Fruit fly (Drosophila melanogaster) whole organism, embryonic: ENCODE data around the gene Mms19.

Source experiments
- Asciz ChIP-seq: fragments of 200-800 bp; sonication (Bioruptor generic); optimal IDR thresholded peaks from 2 replicates; lab custom pipeline; 2017; ENCODE audit warnings: missing biosample characterization, mild to moderate bottlenecking, missing genetic modification characterization, missing genetic modification reagents
- CG10979 ChIP-seq: fragments of 200-800 bp; sonication (Bioruptor generic); optimal IDR thresholded peaks from 2 replicates; lab custom pipeline; 2018; ENCODE audit warnings: missing biosample characterization, mild to moderate bottlenecking, missing genetic modification characterization, moderate library complexity
- CG11695 ChIP-seq: fragments of 200-800 bp; sonication (Bioruptor generic); IDR thresholded peaks from 3 replicates; pipeline ENCODE4 v1.3.6; 2022; ENCODE audit warnings: missing biosample characterization, missing genetic modification characterization
- CG12391 ChIP-seq: fragments of 200-800 bp; sonication (Bioruptor generic); optimal IDR thresholded peaks from 3 replicates; lab custom pipeline; 2018; ENCODE audit warnings: missing biosample characterization, mild to moderate bottlenecking, missing genetic modification characterization, moderate library complexity
- CG14050 ChIP-seq: fragments of 200-800 bp; sonication (Bioruptor generic); IDR thresholded peaks from 3 replicates; pipeline ENCODE4 v1.3.6; 2022; ENCODE audit warnings: missing biosample characterization, missing genetic modification characterization
- CG14441 ChIP-seq: fragments of 200-800 bp; sonication (Bioruptor generic); IDR thresholded peaks from 2 replicates; pipeline ENCODE4 v1.3.6; 2022; ENCODE audit warnings: missing biosample characterization, missing genetic modification characterization
- CG14710 ChIP-seq: fragments of 200-800 bp; sonication (Bioruptor generic); optimal IDR thresholded peaks from 3 replicates; lab custom pipeline; 2019; ENCODE audit warnings: missing biosample characterization, mild to moderate bottlenecking, missing genetic modification characterization, moderate library complexity
- CG14965 ChIP-seq: fragments of 200-800 bp; sonication (Bioruptor generic); optimal IDR thresholded peaks from 2 replicates; lab custom pipeline; 2016; ENCODE audit warnings: missing biosample characterization, missing genetic modification characterization, borderline replicate concordance
- CG15696 ChIP-seq: fragments of 200-800 bp; sonication (Bioruptor generic); optimal IDR thresholded peaks from 2 replicates; lab custom pipeline; 2019; ENCODE audit warnings: missing biosample characterization, mild to moderate bottlenecking, missing genetic modification characterization, moderate library complexity
- CG1602 ChIP-seq: fragments of 200-800 bp; sonication (Bioruptor generic); optimal IDR thresholded peaks from 3 replicates; lab custom pipeline; 2016; ENCODE audit warnings: missing biosample characterization, missing genetic modification characterization
- CG17612 ChIP-seq: fragments of 200-800 bp; sonication (Bioruptor generic); IDR thresholded peaks from 2 replicates; pipeline ENCODE4 v1.3.6; 2022; ENCODE audit warnings: missing biosample characterization, missing genetic modification characterization
- CG18262 ChIP-seq: fragments of 200-800 bp; optimal IDR thresholded peaks from 3 replicates; lab custom pipeline; 2019; ENCODE audit warnings: missing biosample characterization, mild to moderate bottlenecking, missing genetic modification characterization, moderate library complexity
- CG2678 ChIP-seq: fragments of 200-800 bp; sonication (Bioruptor generic); optimal IDR thresholded peaks from 3 replicates; lab custom pipeline; 2019; ENCODE audit warnings: missing biosample characterization, mild to moderate bottlenecking, missing genetic modification characterization, moderate library complexity
- CG2889 ChIP-seq: fragments of 200-800 bp; sonication (Bioruptor generic); IDR thresholded peaks from 3 replicates; pipeline ENCODE4 v1.3.6; 2022; ENCODE audit warnings: missing biosample characterization, missing genetic modification characterization
- CG31224 ChIP-seq: fragments of 200-800 bp; sonication (Bioruptor generic); IDR thresholded peaks from 2 replicates; pipeline ENCODE4 v1.3.6; 2022; ENCODE audit warnings: missing biosample characterization, missing genetic modification characterization
- CG31365 ChIP-seq: fragments of 200-800 bp; sonication (Bioruptor generic); optimal IDR thresholded peaks from 2 replicates; lab custom pipeline; 2018; ENCODE audit warnings: missing biosample characterization, mild to moderate bottlenecking, missing genetic modification characterization
- CG31441 ChIP-seq: fragments of 200-800 bp; sonication (Bioruptor generic); IDR thresholded peaks from 2 replicates; pipeline ENCODE4 v1.3.6; 2022; ENCODE audit warnings: missing biosample characterization, missing genetic modification characterization
- CG3847 ChIP-seq: fragments of 200-800 bp; sonication (Bioruptor generic); IDR thresholded peaks from 2 replicates; pipeline ENCODE4 v1.3.6; 2022; ENCODE audit warnings: missing biosample characterization, missing genetic modification characterization
- CG5953 ChIP-seq: fragments of 200-800 bp; sonication (Bioruptor generic); IDR thresholded peaks from 2 replicates; pipeline ENCODE4 v1.3.6; 2022; ENCODE audit warnings: missing biosample characterization, missing genetic modification characterization
- CG7372 ChIP-seq: fragments of 200-800 bp; sonication (Bioruptor generic); IDR thresholded peaks from 2 replicates; pipeline ENCODE4 v1.3.6; 2022; ENCODE audit warnings: missing biosample characterization, missing genetic modification characterization
- CG7839 ChIP-seq: fragments of 200-800 bp; sonication (Bioruptor generic); optimal IDR thresholded peaks from 3 replicates; lab custom pipeline; 2018; ENCODE audit warnings: missing biosample characterization, mild to moderate bottlenecking, missing genetic modification characterization, moderate library complexity
- Camta ChIP-seq: fragments of 200-800 bp; sonication (Bioruptor generic); optimal IDR thresholded peaks from 2 replicates; lab custom pipeline; 2016; ENCODE audit warnings: missing biosample characterization, missing genetic modification characterization
- CoRest ChIP-seq: fragments of 200-800 bp; sonication (Bioruptor generic); optimal IDR thresholded peaks from 3 replicates; lab custom pipeline; 2018; ENCODE audit warnings: missing biosample characterization, mild to moderate bottlenecking, missing genetic modification characterization, moderate library complexity
- Dfd ChIP-seq, 2 experiments: fragments of >200 bp; optimal IDR thresholded peaks; 2 replicates each; lab custom pipeline; 2017; ENCODE audit warnings: missing biosample characterization in 2 of 2, missing genetic modification characterization in 2 of 2
- Fer2 ChIP-seq: fragments of 200-800 bp; sonication (Bioruptor generic); optimal IDR thresholded peaks from 2 replicates; lab custom pipeline; 2018; ENCODE audit warnings: missing biosample characterization, mild to moderate bottlenecking, missing genetic modification characterization, moderate library complexity
- Lhr ChIP-seq: fragments of 200-800 bp; sonication (Bioruptor generic); optimal IDR thresholded peaks from 3 replicates; lab custom pipeline; 2017; ENCODE audit warnings: mild to moderate bottlenecking, missing biosample characterization, missing genetic modification reagents, missing genetic modification characterization
- Max ChIP-seq: fragments of 200-800 bp; sonication (Bioruptor generic); optimal IDR thresholded peaks from 2 replicates; lab custom pipeline; 2016; ENCODE audit warnings: missing biosample characterization, mild to moderate bottlenecking, missing genetic modification characterization
- Rx ChIP-seq: fragments of 200-800 bp; sonication (Bioruptor generic); IDR thresholded peaks from 2 replicates; pipeline ENCODE4 v1.3.6; 2022; ENCODE audit warnings: missing biosample characterization, missing genetic modification characterization
- Sox100B ChIP-seq: fragments of 200-800 bp; sonication (Bioruptor generic); optimal IDR thresholded peaks from 3 replicates; lab custom pipeline; 2018; ENCODE audit warnings: missing biosample characterization, mild to moderate bottlenecking, missing genetic modification characterization
- Sry-β ChIP-seq: fragments of 200-800 bp; sonication (Bioruptor generic); optimal IDR thresholded peaks from 2 replicates; lab custom pipeline; 2018; ENCODE audit warnings: missing biosample characterization, mild to moderate bottlenecking, missing genetic modification characterization, moderate library complexity
- Tbp ChIP-seq: fragments of >200 bp; optimal IDR thresholded peaks from 2 replicates; lab custom pipeline; 2018; ENCODE audit warnings: missing biosample characterization, missing genetic modification characterization
- bcd ChIP-seq: fragments of 200-800 bp; sonication (Bioruptor generic); optimal IDR thresholded peaks from 2 replicates; lab custom pipeline; 2017; ENCODE audit warnings: missing biosample characterization, mild to moderate bottlenecking, missing genetic modification characterization
- crc ChIP-seq: fragments of 200-800 bp; sonication (Bioruptor generic); optimal IDR thresholded peaks from 2 replicates; lab custom pipeline; 2016; ENCODE audit warnings: missing biosample characterization, missing genetic modification characterization
- croc ChIP-seq: fragments of 200-800 bp; sonication (Bioruptor generic); conservative IDR thresholded peaks from 3 replicates; pipeline ENCODE4 v1.3.6; 2022; ENCODE audit warnings: missing biosample characterization, missing genetic modification characterization
- danr ChIP-seq: fragments of 200-800 bp; sonication (Bioruptor generic); IDR thresholded peaks from 2 replicates; pipeline ENCODE4 v1.3.6; 2022; ENCODE audit warnings: missing biosample characterization, missing genetic modification characterization
- emc ChIP-seq: fragments of 200-800 bp; sonication (Bioruptor generic); optimal IDR thresholded peaks from 2 replicates; lab custom pipeline; 2016; ENCODE audit warnings: missing biosample characterization, missing genetic modification characterization
- inv ChIP-seq: fragments of 200-800 bp; sonication (Bioruptor generic); IDR thresholded peaks from 2 replicates; pipeline ENCODE4 v1.3.6; 2022; ENCODE audit warnings: missing biosample characterization, missing genetic modification characterization; ENCODE audit not compliant: partially characterized antibody
- knrl ChIP-seq: fragments of 200-800 bp; sonication (Bioruptor generic); IDR thresholded peaks from 3 replicates; pipeline ENCODE4 v1.3.6; 2022; ENCODE audit warnings: missing biosample characterization, missing genetic modification characterization; ENCODE audit not compliant: partially characterized antibody
- lab ChIP-seq: fragments of 200-800 bp; sonication (Bioruptor generic); optimal IDR thresholded peaks from 3 replicates; lab custom pipeline; 2017; ENCODE audit warnings: missing biosample characterization, missing genetic modification characterization, mild to moderate bottlenecking, moderate library complexity, missing genetic modification reagents
- lola ChIP-seq, 3 experiments: fragments of >200 bp in 2 of 3; fragments of 200-800 bp in 1 of 3; sonication (Bioruptor generic) in 1 of 3; optimal IDR thresholded peaks; 2 replicates each; lab custom pipeline; 2017 to 2019; ENCODE audit warnings: missing biosample characterization in 3 of 3, missing genetic modification characterization in 3 of 3, mild to moderate bottlenecking in 1 of 3, moderate library complexity in 1 of 3
- nom ChIP-seq: fragments of 200-800 bp; sonication (Bioruptor generic); optimal IDR thresholded peaks from 2 replicates; lab custom pipeline; 2017; ENCODE audit warnings: missing biosample characterization, missing genetic modification characterization, mild to moderate bottlenecking, moderate library complexity, missing genetic modification reagents
- odd ChIP-seq: fragments of 200-800 bp; sonication (Bioruptor generic); optimal IDR thresholded peaks from 2 replicates; lab custom pipeline; 2017; ENCODE audit warnings: missing biosample characterization, mild to moderate bottlenecking, missing genetic modification characterization
- ranshi ChIP-seq: fragments of 200-800 bp; sonication (Bioruptor generic); IDR thresholded peaks from 2 replicates; pipeline ENCODE4 v1.3.6; 2022; ENCODE audit warnings: missing biosample characterization, missing genetic modification characterization
- sc ChIP-seq, 3 experiments: fragments of >200 bp in 2 of 3; fragments of 200-800 bp in 1 of 3; sonication (Bioruptor generic) in 1 of 3; optimal IDR thresholded peaks; 2 replicates in 2 of 3; 3 replicates in 1 of 3; lab custom pipeline; 2017; ENCODE audit warnings: mild to moderate bottlenecking in 1 of 3, missing biosample characterization in 1 of 3, missing genetic modification characterization in 1 of 3, missing genetic modification reagents in 1 of 3
- sens-2 ChIP-seq: fragments of 200-800 bp; sonication (Bioruptor generic); IDR thresholded peaks from 2 replicates; pipeline ENCODE4 v1.3.6; 2022; ENCODE audit warnings: missing biosample characterization, missing genetic modification characterization
- ssp ChIP-seq: fragments of 200-800 bp; sonication (Bioruptor generic); IDR thresholded peaks from 2 replicates; pipeline ENCODE4 v1.3.6; 2022; ENCODE audit warnings: missing biosample characterization, missing genetic modification characterization
- stc ChIP-seq: fragments of 200-800 bp; sonication (Bioruptor generic); IDR thresholded peaks from 2 replicates; pipeline ENCODE4 v1.3.6; 2022; ENCODE audit warnings: missing biosample characterization, missing genetic modification characterization
- sug ChIP-seq: fragments of 200-800 bp; optimal IDR thresholded peaks from 2 replicates; lab custom pipeline; 2019; ENCODE audit warnings: missing biosample characterization, mild to moderate bottlenecking, missing genetic modification characterization, moderate library complexity
- tap ChIP-seq: fragments of 200-800 bp; optimal IDR thresholded peaks from 3 replicates; lab custom pipeline; 2019; ENCODE audit warnings: missing biosample characterization, mild to moderate bottlenecking, missing genetic modification characterization, moderate library complexity

Gene Mms19

DNA sequence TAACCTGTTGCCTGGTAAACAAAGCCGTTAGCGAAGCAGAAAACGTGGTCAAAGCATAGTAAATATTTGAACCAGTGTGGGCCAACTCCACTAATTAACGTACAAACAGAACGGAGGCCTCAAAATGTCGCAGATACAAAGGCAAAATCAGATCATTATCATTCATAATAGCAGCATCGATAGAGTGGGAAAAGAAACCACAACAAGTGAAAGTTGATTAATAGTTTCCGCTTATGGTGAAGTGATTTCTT, 24.3 kb upstream of the Mms19 start (continued):
- TF ChIP-seq Asciz (GFP tag; lab: Kevin White, UChicago): peak; percentile 29
- TF ChIP-seq CG5953 (GFP tag; lab: Robert Waterston, UW): peak; percentile 35; the same call in 1 of the 2 replicates
- peak; percentile 7 for TF ChIP-seq CG2678 (tag; lab: Kevin White, UChicago)
- TF ChIP-seq odd (GFP tag; lab: Kevin White, UChicago): no peak
- TF ChIP-seq Tbp (GFP tag; lab: Kevin White, UChicago): no peak
- peak; percentile 20 for TF ChIP-seq lab (GFP tag; lab: Kevin White, UChicago)
- TF ChIP-seq CG15696 (tag; lab: Kevin White, UChicago): peak; percentile 4
- TF ChIP-seq CG3847 (GFP tag; lab: Robert Waterston, UW): no peak
- no peak for TF ChIP-seq lola (GFP tag; optimal IDR thresholded peaks at IDR 0.05; lab: Kevin White, UChicago)
- TF ChIP-seq CG31365 (tag; lab: Kevin White, UChicago): no peak
- no peak for TF ChIP-seq croc
- no peak for TF ChIP-seq CG2889 (GFP tag; lab: Robert Waterston, UW)
- no peak for TF ChIP-seq CG31441
- TF ChIP-seq emc (GFP tag; lab: Kevin White, UChicago): no peak

DNA sequence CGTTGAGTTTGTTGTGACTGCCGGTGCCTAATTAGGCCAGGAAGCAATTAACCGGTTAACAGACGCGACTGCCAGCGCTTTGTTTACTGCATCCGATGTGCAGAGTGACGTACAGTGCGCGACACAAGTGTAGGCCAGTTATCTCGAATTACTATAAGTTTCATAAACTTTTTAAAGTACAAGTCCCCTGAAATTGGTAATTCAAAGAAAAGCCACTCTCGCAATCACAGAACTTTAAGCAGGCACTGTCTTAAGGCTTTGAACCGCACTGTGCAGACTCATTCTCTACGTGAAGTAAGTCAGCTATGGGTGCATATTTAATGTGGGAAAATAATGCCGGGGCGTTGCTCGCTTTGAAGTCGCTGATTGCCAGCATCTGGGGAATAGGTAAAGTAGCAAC, 22.9 kb upstream of the Mms19 start:
- peak; percentile 40 for TF ChIP-seq tap (tag; lab: Kevin White, UChicago)
- peak; percentile 8 for TF ChIP-seq Sox100B (GFP tag; lab: Kevin White, UChicago)
- TF ChIP-seq Sry-β (GFP tag; lab: Kevin White, UChicago): no peak
- peak; percentile 32 for TF ChIP-seq CG14710 (tag; lab: Kevin White, UChicago)
- peak; percentile 31; the same call in 1 of the 2 replicates for TF ChIP-seq CG14441 (GFP tag; lab: Robert Waterston, UW)
- TF ChIP-seq CG10979 (tag; lab: Kevin White, UChicago): peak; percentile 63
- peak; percentile 6 for TF ChIP-seq Camta (GFP tag; lab: Kevin White, UChicago)
- TF ChIP-seq knrl (GFP tag; lab: Robert Waterston, UW): no peak
- TF ChIP-seq stc (GFP tag; lab: Robert Waterston, UW): 0 out of 2 replicates have a peak, but pooled peaks have one; percentile 26
- no peak for TF ChIP-seq Max (GFP tag; lab: Kevin White, UChicago)
- no peak for TF ChIP-seq CG1602 (GFP tag; lab: Kevin White, UChicago)
- peak; percentile 33; the same call in 2 of the 3 replicates for TF ChIP-seq CG14050
- TF ChIP-seq CG17612 (GFP tag; lab: Robert Waterston, UW): no peak
- peak; percentile 3 for TF ChIP-seq Lhr (GFP tag; lab: Kevin White, UChicago)
- no peak for TF ChIP-seq crc (GFP tag; lab: Kevin White, UChicago)
- no peak for TF ChIP-seq Dfd (GFP tag; optimal IDR thresholded peaks at IDR 0.05; lab: Kevin White, UChicago)
- TF ChIP-seq CG7839 (tag; lab: Kevin White, UChicago): peak; percentile 58
- TF ChIP-seq sc (optimal IDR thresholded peaks at IDR 0.05; lab: Kevin White, UChicago): no peak
- peak; percentile 38 for TF ChIP-seq sc (GFP tag; optimal IDR thresholded peaks at IDR 0.05; lab: Kevin White, UChicago)
- peak; percentile 52; the same call in 1 of the 2 replicates for TF ChIP-seq ranshi (GFP tag; lab: Robert Waterston, UW)
- TF ChIP-seq Rx (GFP tag; lab: Robert Waterston, UW): 0 out of 2 replicates have a peak, but pooled peaks have one; percentile 51
- no peak for TF ChIP-seq CG31224
- 0 out of 2 replicates have a peak, but pooled peaks have one; percentile 9 for TF ChIP-seq CG7372
- no peak for TF ChIP-seq Fer2 (tag; lab: Kevin White, UChicago)
- no peak for TF ChIP-seq CG14965
- TF ChIP-seq nom (GFP tag; lab: Kevin White, UChicago): peak; percentile 59
- TF ChIP-seq ssp (GFP tag; lab: Robert Waterston, UW): no peak
- peak; percentile 23 for TF ChIP-seq CoRest (tag; lab: Kevin White, UChicago)
- TF ChIP-seq CG12391: peak; percentile 40
- 0 out of 2 replicates have a peak, but pooled peaks have one; percentile 16 for TF ChIP-seq sens-2
- no peak for TF ChIP-seq sug (tag; lab: Kevin White, UChicago)
- TF ChIP-seq CG11695 (GFP tag; lab: Robert Waterston, UW): peak; percentile 71; the same call in 1 of the 3 replicates
- 0 out of 2 replicates have a peak, but pooled peaks have one; percentile 34 for TF ChIP-seq danr (GFP tag; lab: Robert Waterston, UW)
- peak; percentile 60 for TF ChIP-seq CG18262 (tag; lab: Kevin White, UChicago)
- TF ChIP-seq inv: no peak
- peak; percentile 20 for TF ChIP-seq bcd
